Worm (Caenorhabditis elegans) whole organism, L3 larva: ENCODE data around the gene srz-83.

Experiments
- R02D3.7 ChIP-seq: fragments of 150-350 bp; optimal IDR thresholded peaks from 2 replicates; lab custom pipeline; 2014; ENCODE audit warnings: missing biosample characterization, missing genetic modification characterization
- ZK546.5 ChIP-seq: sonication (generic microtip); optimal IDR thresholded peaks from 2 replicates; lab custom pipeline; 2017; ENCODE audit warnings: missing biosample characterization, missing genetic modification characterization
- ama-1 ChIP-seq: fragments of 150-350 bp; optimal IDR thresholded peaks from 2 replicates; lab custom pipeline; 2018
- ceh-16 ChIP-seq: sonication (generic microtip); optimal IDR thresholded peaks from 2 replicates; lab custom pipeline; 2017; ENCODE audit warnings: missing biosample characterization, missing genetic modification characterization
- ceh-28 ChIP-seq: fragments of 150-350 bp; optimal IDR thresholded peaks from 2 replicates; lab custom pipeline; 2014; ENCODE audit warnings: missing biosample characterization, missing genetic modification reagents, missing genetic modification characterization
- daf-12 ChIP-seq: fragments of 150-350 bp; optimal IDR thresholded peaks from 2 replicates; lab custom pipeline; 2014; ENCODE audit warnings: missing biosample characterization, missing genetic modification reagents, missing genetic modification characterization
- elt-1 ChIP-seq: fragments of 150-350 bp; optimal IDR thresholded peaks from 2 replicates; lab custom pipeline; 2014; ENCODE audit warnings: missing biosample characterization, missing genetic modification characterization
- elt-2 ChIP-seq: sonication (generic microtip); optimal IDR thresholded peaks from 2 replicates; lab custom pipeline; 2016; ENCODE audit warnings: missing genetic modification reagents, mild to moderate bottlenecking, missing genetic modification characterization, missing compliant biosample characterization
- elt-3 ChIP-seq, 3 experiments: fragments of 150-350 bp in 1 of 3; sonication (generic microtip) in 2 of 3; optimal IDR thresholded peaks; 2 replicates in 2 of 3; 4 replicates in 1 of 3; lab custom pipeline; 2014 to 2017; ENCODE audit warnings: missing biosample characterization in 3 of 3, missing genetic modification characterization in 3 of 3
- eor-1 ChIP-seq, 2 experiments: fragments of 150-350 bp; optimal IDR thresholded peaks; 2 replicates each; lab custom pipeline; 2014 to 2018; ENCODE audit warnings: missing biosample characterization in 2 of 2, missing genetic modification characterization in 2 of 2
- fkh-10 ChIP-seq: sonication (generic microtip); optimal IDR thresholded peaks from 2 replicates; lab custom pipeline; 2017; ENCODE audit warnings: missing biosample characterization, missing genetic modification reagents, missing genetic modification characterization
- fkh-2 ChIP-seq: fragments of 150-350 bp; optimal IDR thresholded peaks from 2 replicates; lab custom pipeline; 2014; ENCODE audit warnings: missing biosample characterization, missing genetic modification reagents, missing genetic modification characterization
- fos-1 ChIP-seq: fragments of 150-350 bp; optimal IDR thresholded peaks from 2 replicates; lab custom pipeline; 2014; ENCODE audit warnings: missing biosample characterization, missing genetic modification characterization
- hmg-11 ChIP-seq: sonication (generic microtip); optimal IDR thresholded peaks from 2 replicates; lab custom pipeline; 2016; ENCODE audit warnings: missing genetic modification characterization, missing compliant biosample characterization
- jun-1 ChIP-seq: fragments of 150-350 bp; optimal IDR thresholded peaks from 2 replicates; lab custom pipeline; 2014; ENCODE audit warnings: missing biosample characterization, missing genetic modification reagents, missing genetic modification characterization
- lin-15B ChIP-seq: fragments of 150-350 bp; optimal IDR thresholded peaks from 2 replicates; lab custom pipeline; 2014; ENCODE audit warnings: missing biosample characterization, missing genetic modification characterization
- lin-39 ChIP-seq: fragments of 150-350 bp; optimal IDR thresholded peaks from 2 replicates; lab custom pipeline; 2018; ENCODE audit warnings: missing biosample characterization, missing genetic modification reagents, missing genetic modification characterization
- lsy-12 ChIP-seq: sonication (generic microtip); optimal IDR thresholded peaks from 2 replicates; lab custom pipeline; 2016; ENCODE audit warnings: mild to moderate bottlenecking, missing genetic modification characterization, missing compliant biosample characterization
- nfya-1 ChIP-seq: sonication (generic microtip); optimal IDR thresholded peaks from 2 replicates; lab custom pipeline; 2017; ENCODE audit warnings: missing genetic modification characterization, mild to moderate bottlenecking, missing compliant biosample characterization, antibody characterized with exemption, moderate library complexity; ENCODE audit not compliant: insufficient read depth
- nhr-12 ChIP-seq: fragments of 150-350 bp; optimal IDR thresholded peaks from 2 replicates; lab custom pipeline; 2014; ENCODE audit warnings: missing biosample characterization, missing genetic modification characterization
- nhr-23 ChIP-seq: fragments of 150-350 bp; optimal IDR thresholded peaks from 2 replicates; lab custom pipeline; 2014; ENCODE audit warnings: missing biosample characterization, missing genetic modification reagents, missing genetic modification characterization
- nhr-237 ChIP-seq: fragments of 150-350 bp; optimal IDR thresholded peaks from 2 replicates; lab custom pipeline; 2014; ENCODE audit warnings: missing biosample characterization, missing genetic modification characterization
- nhr-25 ChIP-seq: sonication (generic microtip); optimal IDR thresholded peaks from 2 replicates; lab custom pipeline; 2017; ENCODE audit warnings: missing biosample characterization, missing genetic modification characterization
- nhr-43 ChIP-seq: sonication (generic microtip); optimal IDR thresholded peaks from 2 replicates; lab custom pipeline; 2016; ENCODE audit warnings: mild to moderate bottlenecking, missing genetic modification characterization, missing compliant biosample characterization; ENCODE audit not compliant: poor library complexity, severe bottlenecking
- nhr-67 ChIP-seq: fragments of 150-350 bp; optimal IDR thresholded peaks from 2 replicates; lab custom pipeline; 2014; ENCODE audit warnings: missing biosample characterization, missing genetic modification characterization
- nhr-77 ChIP-seq: fragments of 150-350 bp; optimal IDR thresholded peaks from 2 replicates; lab custom pipeline; 2014; ENCODE audit warnings: missing biosample characterization, missing genetic modification characterization
- pha-4 ChIP-seq: fragments of 150-350 bp; optimal IDR thresholded peaks from 2 replicates; lab custom pipeline; 2014; ENCODE audit warnings: missing biosample characterization, missing genetic modification reagents, missing genetic modification characterization
- pqm-1 ChIP-seq: fragments of 150-350 bp; optimal IDR thresholded peaks from 2 replicates; lab custom pipeline; 2017; ENCODE audit warnings: missing biosample characterization, missing genetic modification characterization, inconsistent platforms
- skn-1 ChIP-seq: fragments of 150-350 bp; optimal IDR thresholded peaks from 2 replicates; lab custom pipeline; 2014; ENCODE audit warnings: missing biosample characterization, missing genetic modification characterization
- snpc-4 ChIP-seq: fragments of 150-350 bp; optimal IDR thresholded peaks from 2 replicates; lab custom pipeline; 2014; ENCODE audit warnings: missing biosample characterization, missing genetic modification characterization
- tbx-2 ChIP-seq: sonication (generic microtip); optimal IDR thresholded peaks from 2 replicates; lab custom pipeline; 2016; ENCODE audit warnings: mild to moderate bottlenecking, missing genetic modification characterization, missing compliant biosample characterization
- unc-39 ChIP-seq: sonication (generic microtip); optimal IDR thresholded peaks from 4 replicates; lab custom pipeline; 2017; ENCODE audit warnings: missing biosample characterization, missing genetic modification characterization
- unc-62 ChIP-seq: fragments of 150-350 bp; sonication (generic microtip); optimal IDR thresholded peaks from 4 replicates; lab custom pipeline; 2014; ENCODE audit warnings: missing biosample characterization, missing genetic modification reagents, missing genetic modification characterization
- zag-1 ChIP-seq: fragments of 150-350 bp; optimal IDR thresholded peaks from 2 replicates; lab custom pipeline; 2014; ENCODE audit warnings: missing biosample characterization, missing genetic modification characterization
- ztf-11 ChIP-seq: fragments of 150-350 bp; optimal IDR thresholded peaks from 2 replicates; lab custom pipeline; 2014; ENCODE audit warnings: missing biosample characterization, missing genetic modification characterization

srz-83 gene

DNA sequence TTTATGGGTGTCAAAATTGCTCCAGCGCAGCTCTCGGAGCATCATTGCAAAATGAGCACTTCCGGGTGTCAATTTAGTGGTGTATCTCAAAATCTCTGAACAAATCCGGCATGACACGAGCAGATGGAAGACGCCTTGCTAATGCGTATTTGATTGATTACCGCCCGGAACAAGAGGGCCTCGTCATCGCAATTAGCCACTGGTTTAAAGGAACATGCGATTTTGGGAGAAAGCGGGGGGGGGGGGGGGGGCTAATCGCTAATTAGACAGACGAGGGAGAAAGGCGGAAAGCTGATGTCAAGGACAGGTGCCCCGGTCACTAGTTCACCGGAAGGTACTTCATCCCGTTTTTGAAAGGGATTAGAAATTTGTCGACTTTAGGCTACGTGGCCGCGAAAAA lies 17.5 kb downstream of the srz-83 start:
- TF ChIP-seq zag-1 (no peak), nhr-23 (tag; lab: Kevin White, UChicago) (peak; percentile 7)

DNA sequence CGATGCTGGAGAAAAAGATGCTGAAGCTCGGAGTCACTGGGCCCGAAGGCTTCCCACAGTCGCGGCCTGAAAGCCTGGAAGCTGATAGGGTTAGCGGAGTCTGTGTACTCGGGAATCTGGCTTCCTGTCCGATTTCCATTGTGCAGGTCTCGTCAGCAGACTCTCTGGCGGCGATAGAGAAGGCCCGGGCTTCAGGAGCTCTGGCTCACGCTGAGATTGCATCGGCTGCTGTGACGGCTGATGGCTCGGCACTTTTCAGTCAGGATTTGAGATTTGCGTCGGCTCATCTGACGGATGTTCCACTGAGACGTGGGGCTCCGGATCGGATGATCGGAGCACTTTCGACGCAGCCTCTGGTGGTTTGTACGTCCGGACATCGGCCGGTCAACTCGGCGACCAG lies 19.2 kb downstream of the srz-83 start:
- TF ChIP-seq nhr-77 (no peak), nhr-23 (tag; lab: Kevin White, UChicago) (no peak), nhr-25 (tag; lab: Kevin White, UChicago) (no peak), lin-15B (tag; lab: Kevin White, UChicago) (no peak), unc-62 (GFP tag; lab: Kevin White, UChicago) (no peak), hmg-11 (tag; lab: Kevin White, UChicago) (no peak), ceh-16 (no peak), nhr-67 (no peak), daf-12 (tag; lab: Kevin White, UChicago) (no peak), ztf-11 (tag; lab: Kevin White, UChicago) (no peak), zag-1 (no peak), R02D3.7 (tag; lab: Kevin White, UChicago) (no peak), nhr-43 (no peak)

DNA sequence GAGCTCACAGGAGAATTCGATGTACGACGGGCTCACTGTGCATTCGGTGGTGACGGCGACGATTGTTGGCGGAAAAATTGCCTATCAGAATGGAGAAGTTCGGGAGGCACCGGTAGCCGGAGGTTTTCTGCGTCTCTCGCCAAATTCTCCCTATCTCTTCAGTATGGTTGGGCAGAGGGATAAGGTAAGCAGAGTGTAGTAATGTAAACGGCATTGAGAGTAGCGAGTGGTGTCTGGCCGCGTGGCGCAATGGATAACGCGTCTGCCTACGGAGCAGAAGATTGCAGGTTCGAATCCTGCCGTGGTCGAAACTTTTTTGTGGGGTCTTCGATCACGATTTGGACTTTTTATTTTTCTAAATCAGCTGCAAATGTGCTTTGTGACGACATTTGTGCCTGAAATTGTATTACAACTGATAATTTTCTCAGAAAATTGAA lies 20.4 kb downstream of the srz-83 start:
- no peak for TF ChIP-seq fkh-2 (tag; lab: Kevin White, UChicago)
- no peak for TF ChIP-seq nhr-67
- no peak for TF ChIP-seq eor-1 (tag; optimal IDR thresholded peaks at IDR 0.05; lab: Kevin White, UChicago)
- TF ChIP-seq nhr-23 (tag; lab: Kevin White, UChicago) = peak; percentile 21
- TF ChIP-seq nhr-25 (tag; lab: Kevin White, UChicago) = peak; percentile 14
- peak; percentile 56 for TF ChIP-seq skn-1
- peak; percentile 28 for TF ChIP-seq elt-2 (tag; lab: Kevin White, UChicago)
- no peak for TF ChIP-seq elt-3 (tag; optimal IDR thresholded peaks at IDR 0.05; lab: Kevin White, UChicago)
- TF ChIP-seq ama-1 = no peak
- TF ChIP-seq unc-39 (tag; lab: Kevin White, UChicago) = no peak
- peak; percentile 10 for TF ChIP-seq hmg-11 (tag; lab: Kevin White, UChicago)
- TF ChIP-seq pha-4 (tag; lab: Kevin White, UChicago) = peak; percentile 41
- no peak for TF ChIP-seq elt-1 (tag; lab: Kevin White, UChicago)
- TF ChIP-seq lsy-12 (tag; lab: Kevin White, UChicago) = peak; percentile 45
- TF ChIP-seq jun-1 (tag; lab: Kevin White, UChicago) = peak; percentile 29
- TF ChIP-seq nhr-12 (tag; lab: Kevin White, UChicago) = no peak
- peak; percentile 48 for TF ChIP-seq lin-39 (tag; lab: Kevin White, UChicago)
- TF ChIP-seq nfya-1 = peak; percentile 25
- no peak for TF ChIP-seq ztf-11 (tag; lab: Kevin White, UChicago)
- no peak for TF ChIP-seq ZK546.5 (tag; lab: Kevin White, UChicago)
- TF ChIP-seq fkh-10 (GFP tag; lab: Kevin White, UChicago) = no peak
- no peak for TF ChIP-seq ceh-16
- no peak for TF ChIP-seq pqm-1 (tag; lab: Kevin White, UChicago)

DNA sequence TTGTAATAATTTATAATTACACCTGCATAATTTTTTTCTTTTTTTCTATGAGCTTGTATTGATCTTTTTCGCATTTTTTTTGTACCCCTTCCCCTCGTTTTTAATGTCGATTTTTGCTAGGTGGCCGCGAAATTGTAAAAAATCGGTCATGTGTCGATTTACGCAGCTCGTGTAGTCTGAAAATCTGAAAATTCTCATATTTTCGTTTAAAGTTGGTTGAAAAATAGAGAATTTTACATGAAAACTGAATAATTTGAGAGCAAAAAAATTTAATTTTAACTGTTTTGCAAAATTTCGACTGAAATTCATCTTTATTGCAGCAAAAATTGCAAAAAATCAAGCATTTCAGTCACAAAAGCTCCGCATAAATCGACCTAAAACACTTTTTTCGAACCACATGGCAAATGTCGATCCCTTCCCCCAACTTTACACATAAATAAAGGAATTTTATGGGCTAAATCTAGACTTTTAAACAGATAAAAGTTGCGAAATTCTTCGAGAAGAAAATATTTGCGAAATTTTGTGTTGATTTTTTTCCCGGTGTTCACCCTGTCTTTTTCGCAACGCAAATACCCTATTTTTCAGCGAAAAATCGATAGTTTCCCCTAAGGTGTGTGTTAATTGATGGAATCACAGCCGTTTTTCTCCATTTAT lies 22.0 kb downstream of the srz-83 start:
- peak; percentile 15 for TF ChIP-seq ceh-28 (tag; lab: Kevin White, UChicago)
- TF ChIP-seq fos-1 (tag; lab: Kevin White, UChicago) = no peak

DNA sequence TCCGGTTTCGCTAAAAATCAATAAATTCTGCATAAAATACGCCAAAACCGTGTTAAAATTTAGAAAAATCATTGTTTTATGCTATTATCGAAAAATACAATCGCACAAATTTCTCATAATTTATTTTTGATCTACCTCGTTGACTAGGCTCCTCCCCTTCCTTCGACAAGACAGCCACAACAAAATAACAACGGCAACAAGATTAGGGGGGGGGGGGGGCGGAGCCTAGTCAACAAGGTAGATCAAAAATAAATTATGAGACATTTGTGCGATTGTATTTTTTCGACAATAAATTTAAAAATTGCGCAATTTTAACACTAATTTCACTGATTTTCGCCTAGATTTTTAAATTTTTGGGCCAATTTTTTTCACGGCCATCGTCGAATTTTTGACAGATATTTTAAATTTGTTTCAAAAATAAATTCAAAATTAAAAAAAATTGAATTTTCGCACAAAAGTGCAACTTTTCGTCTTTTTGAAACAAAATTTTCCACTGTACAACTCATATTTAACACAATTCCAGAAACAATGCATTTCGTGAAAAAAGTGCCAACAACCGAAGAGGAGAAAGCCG lies 22.7 kb downstream of the srz-83 start, which contains the start of gene M57.2:
TSS of gene M57.2 (plus strand) at position 524 of the 574 bp plus-strand sequence.
- no peak for TF ChIP-seq snpc-4
- TF ChIP-seq nhr-237 (tag; lab: Kevin White, UChicago) = no peak
- TF ChIP-seq nfya-1 = no peak
- no peak for TF ChIP-seq tbx-2 (tag; lab: Kevin White, UChicago)
- no peak for TF ChIP-seq lsy-12 (tag; lab: Kevin White, UChicago)
